Fruit fly (Drosophila melanogaster) whole organism, wandering third instar larva: ENCODE measurements around the gene vig.

Experiments used
- Abd-B ChIP-seq: fragments of >200 bp; optimal IDR thresholded peaks from 2 replicates; lab custom pipeline; 2017; ENCODE audit warnings: missing biosample characterization, missing genetic modification characterization
- CG32264 ChIP-seq: fragments of 200-800 bp; sonication (Bioruptor generic); optimal IDR thresholded peaks from 2 replicates; lab custom pipeline; 2016; ENCODE audit warnings: missing biosample characterization, missing genetic modification characterization
- CG9705 ChIP-seq: fragments of 200-800 bp; sonication (Bioruptor generic); optimal IDR thresholded peaks from 2 replicates; lab custom pipeline; 2018; ENCODE audit warnings: missing biosample characterization, mild to moderate bottlenecking, missing genetic modification characterization
- CrebA ChIP-seq: fragments of 200-800 bp; sonication (Bioruptor generic); optimal IDR thresholded peaks from 2 replicates; lab custom pipeline; 2016; ENCODE audit warnings: missing biosample characterization, mild to moderate bottlenecking, missing genetic modification characterization, borderline replicate concordance
- Dfd ChIP-seq: fragments of >200 bp; optimal IDR thresholded peaks from 2 replicates; lab custom pipeline; 2017; ENCODE audit warnings: missing biosample characterization, missing genetic modification characterization
- Dif ChIP-seq: fragments of 200-275, 200-300 bp; sonication (Bioruptor generic); optimal IDR thresholded peaks from 2 replicates; lab custom pipeline; 2018; ENCODE audit warnings: missing biosample characterization, missing genetic modification characterization; ENCODE audit not compliant: partially characterized antibody
- GATAd ChIP-seq: sonication (Bioruptor generic); optimal IDR thresholded peaks from 2 replicates; lab custom pipeline; 2016; ENCODE audit warnings: missing biosample characterization, missing genetic modification characterization
- HLH106 ChIP-seq: fragments of 200-800 bp; optimal IDR thresholded peaks from 3 replicates; lab custom pipeline; 2019; ENCODE audit warnings: missing biosample characterization, mild to moderate bottlenecking, missing genetic modification characterization, moderate library complexity
- Hnf4 ChIP-seq: fragments of 200-800 bp; sonication (Bioruptor generic); optimal IDR thresholded peaks from 2 replicates; lab custom pipeline; 2016; ENCODE audit warnings: missing biosample characterization, mild to moderate bottlenecking, missing genetic modification characterization
- Hr83 ChIP-seq: fragments of 200-300 bp; sonication (Bioruptor generic); optimal IDR thresholded peaks from 2 replicates; lab custom pipeline; 2016; ENCODE audit warnings: missing biosample characterization, mild to moderate bottlenecking, missing genetic modification characterization, moderate library complexity; ENCODE audit not compliant: poor library complexity, severe bottlenecking
- Jra ChIP-seq: sonication (Bioruptor generic); optimal IDR thresholded peaks from 2 replicates; lab custom pipeline; 2016; ENCODE audit warnings: missing biosample characterization, missing genetic modification characterization
- Mio ChIP-seq: sonication (Bioruptor generic); optimal IDR thresholded peaks from 2 replicates; lab custom pipeline; 2016; ENCODE audit warnings: missing biosample characterization, missing genetic modification characterization
- Myc ChIP-seq: fragments of >200 bp; optimal IDR thresholded peaks from 2 replicates; lab custom pipeline; 2017
- N ChIP-seq: fragments of >200 bp; optimal IDR thresholded peaks from 2 replicates; lab custom pipeline; 2018; ENCODE audit warnings: missing biosample characterization, missing external identifiers, missing genetic modification characterization
- OdsH ChIP-seq: fragments of 200-800 bp; sonication (Bioruptor generic); optimal IDR thresholded peaks from 2 replicates; lab custom pipeline; 2016; ENCODE audit warnings: missing biosample characterization, mild to moderate bottlenecking, missing genetic modification characterization
- Rel ChIP-seq, 2 experiments: fragments of 200-800 bp; sonication (Bioruptor generic) in 1 of 2; optimal IDR thresholded peaks; 2 replicates in 1 of 2; 3 replicates in 1 of 2; lab custom pipeline; 2016 to 2019; ENCODE audit warnings: mild to moderate bottlenecking in 2 of 2, missing biosample characterization in 2 of 2, missing genetic modification characterization in 2 of 2, moderate library complexity in 1 of 2
- Sp1 ChIP-seq: fragments of 200-800 bp; sonication (Bioruptor generic); optimal IDR thresholded peaks from 3 replicates; lab custom pipeline; 2019; ENCODE audit warnings: missing biosample characterization, mild to moderate bottlenecking, missing genetic modification characterization, moderate library complexity
- Vsx2 ChIP-seq: fragments of 200-300, 225-300 bp; sonication (Bioruptor generic); optimal IDR thresholded peaks from 2 replicates; lab custom pipeline; 2018; ENCODE audit warnings: missing biosample characterization, missing genetic modification characterization; ENCODE audit not compliant: partially characterized antibody
- br ChIP-seq: fragments of 200-800 bp; sonication (Bioruptor generic); optimal IDR thresholded peaks from 2 replicates; lab custom pipeline; 2016; ENCODE audit warnings: missing biosample characterization, missing genetic modification characterization
- brk ChIP-seq: fragments of 200-800 bp; sonication (Bioruptor generic); optimal IDR thresholded peaks from 2 replicates; lab custom pipeline; 2016; ENCODE audit warnings: missing biosample characterization, mild to moderate bottlenecking, missing genetic modification characterization
- dmrt93B ChIP-seq: fragments of 200-800 bp; sonication (Bioruptor generic); optimal IDR thresholded peaks from 2 replicates; lab custom pipeline; 2018; ENCODE audit warnings: missing biosample characterization, mild to moderate bottlenecking, missing genetic modification characterization
- dsf ChIP-seq: sonication (Bioruptor generic); optimal IDR thresholded peaks from 2 replicates; lab custom pipeline; 2016; ENCODE audit warnings: missing biosample characterization, missing genetic modification characterization, borderline replicate concordance
- ey ChIP-seq: fragments of 200-800 bp; sonication (Bioruptor generic); optimal IDR thresholded peaks from 2 replicates; lab custom pipeline; 2016; ENCODE audit warnings: missing biosample characterization, missing genetic modification characterization
- foxo ChIP-seq, 2 experiments: fragments of 200-800 bp; sonication (Bioruptor generic); optimal IDR thresholded peaks; 2 replicates in 1 of 2; 3 replicates in 1 of 2; lab custom pipeline; 2016 to 2017; ENCODE audit warnings: missing biosample characterization in 2 of 2, missing genetic modification characterization in 2 of 2
- fru ChIP-seq: fragments of 200-800 bp; sonication (Bioruptor generic); optimal IDR thresholded peaks from 3 replicates; lab custom pipeline; 2016; ENCODE audit warnings: missing biosample characterization, mild to moderate bottlenecking, missing genetic modification characterization
- h ChIP-seq: fragments of 200-800 bp; sonication (Bioruptor generic); optimal IDR thresholded peaks from 3 replicates; lab custom pipeline; 2016; ENCODE audit warnings: missing biosample characterization, mild to moderate bottlenecking, missing genetic modification characterization
- lola ChIP-seq: fragments of >200 bp; optimal IDR thresholded peaks from 2 replicates; lab custom pipeline; 2017; ENCODE audit warnings: missing biosample characterization, missing genetic modification characterization
- pan ChIP-seq: fragments of >200 bp; optimal IDR thresholded peaks from 2 replicates; lab custom pipeline; 2017
- psq ChIP-seq: fragments of 200-800 bp; sonication (Bioruptor generic); optimal IDR thresholded peaks from 3 replicates; lab custom pipeline; 2017; ENCODE audit warnings: missing biosample characterization, mild to moderate bottlenecking, missing genetic modification characterization, moderate library complexity
- sage ChIP-seq: fragments of 200-800 bp; sonication (Bioruptor generic); optimal IDR thresholded peaks from 2 replicates; lab custom pipeline; 2016; ENCODE audit warnings: missing biosample characterization, mild to moderate bottlenecking, missing genetic modification characterization
- sv ChIP-seq: fragments of 200-800 bp; sonication (Bioruptor generic); optimal IDR thresholded peaks from 3 replicates; lab custom pipeline; 2016; ENCODE audit warnings: missing biosample characterization, missing genetic modification characterization
- tai ChIP-seq: sonication (Bioruptor generic); optimal IDR thresholded peaks from 2 replicates; lab custom pipeline; 2016; ENCODE audit warnings: missing biosample characterization, missing genetic modification characterization
- usp ChIP-seq: fragments of >200 bp; optimal IDR thresholded peaks from 2 replicates; lab custom pipeline; 2017; ENCODE audit warnings: missing biosample characterization, missing genetic modification characterization
- woc ChIP-seq: sonication (Bioruptor generic); optimal IDR thresholded peaks from 2 replicates; lab custom pipeline; 2016; ENCODE audit warnings: missing biosample characterization, mild to moderate bottlenecking, missing genetic modification characterization

Gene vig

dm6 chr2L:15067832-15068231 lies 2.3 kb downstream of the vig start (continued):
- TF ChIP-seq brk (GFP tag; lab: Kevin White, UChicago) (peak; percentile 63), usp (no peak), fru (GFP tag; lab: Kevin White, UChicago) (no peak), ey (GFP tag; lab: Kevin White, UChicago) (no peak), Jra (GFP tag; lab: Kevin White, UChicago) (no peak), dsf (GFP tag; lab: Kevin White, UChicago) (no peak), Mio (GFP tag; lab: Kevin White, UChicago) (no peak), Hr83 (GFP tag; lab: Kevin White, UChicago) (peak; percentile 65), Vsx2 (GFP tag; lab: Kevin White, UChicago) (no peak), Dfd (no peak), sage (no peak), HLH106 (tag; lab: Kevin White, UChicago) (peak; percentile 24), GATAd (GFP tag; lab: Kevin White, UChicago) (no peak), dmrt93B (GFP tag; lab: Kevin White, UChicago) (no peak)

dm6 chr2L:15066141-15066540 lies 4.0 kb downstream of the vig start:
- TF ChIP-seq tai (GFP tag; lab: Kevin White, UChicago) (no peak), ey (GFP tag; lab: Kevin White, UChicago) (no peak), usp (no peak), Abd-B (GFP tag; lab: Kevin White, UChicago) (no peak), woc (GFP tag; lab: Kevin White, UChicago) (no peak), Dif (GFP tag; lab: Kevin White, UChicago) (no peak), Dfd (no peak), br (GFP tag; lab: Kevin White, UChicago) (no peak), lola (GFP tag; lab: Kevin White, UChicago) (no peak), Jra (GFP tag; lab: Kevin White, UChicago) (no peak), foxo (GFP tag; optimal IDR thresholded peaks at IDR 0.05; lab: Kevin White, UChicago) (no peak), brk (GFP tag; lab: Kevin White, UChicago) (no peak), CrebA (GFP tag; lab: Kevin White, UChicago) (no peak), HLH106 (tag; lab: Kevin White, UChicago) (no peak), Hr83 (GFP tag; lab: Kevin White, UChicago) (no peak), N (GFP tag; lab: Kevin White, UChicago) (no peak), sv (GFP tag; lab: Kevin White, UChicago) (no peak)

- TF ChIP-seq Dif (GFP tag; lab: Kevin White, UChicago) (no peak), sage (no peak), h (GFP tag; lab: Kevin White, UChicago) (no peak), CG9705 (no peak), Rel (GFP tag; optimal IDR thresholded peaks at IDR 0.05; lab: Kevin White, UChicago) (no peak), Rel (tag; optimal IDR thresholded peaks at IDR 0.05; lab: Kevin White, UChicago) (no peak), Vsx2 (GFP tag; lab: Kevin White, UChicago) (no peak), lola (GFP tag; lab: Kevin White, UChicago) (no peak), Sp1 (no peak), CG32264 (GFP tag; lab: Kevin White, UChicago) (no peak)
- TF ChIP-seq, all 38 proteins: peak for 0
These were observed 4.5 kb downstream of the vig start for dm6 chr2L:15065663-15066062.

dm6 chr2L:15062095-15062494 lies 8.0 kb downstream of the vig start:
- no peak for TF ChIP-seq CrebA (GFP tag; lab: Kevin White, UChicago)
- no peak for TF ChIP-seq br (GFP tag; lab: Kevin White, UChicago)
- no peak for TF ChIP-seq brk (GFP tag; lab: Kevin White, UChicago)
- TF ChIP-seq sage: no peak
- TF ChIP-seq Hnf4 (GFP tag; lab: Kevin White, UChicago): no peak
- TF ChIP-seq h (GFP tag; lab: Kevin White, UChicago): no peak
- no peak for TF ChIP-seq Abd-B (GFP tag; lab: Kevin White, UChicago)
- TF ChIP-seq Vsx2 (GFP tag; lab: Kevin White, UChicago): no peak
- TF ChIP-seq foxo (GFP tag; optimal IDR thresholded peaks at IDR 0.05; lab: Kevin White, UChicago): no peak
- TF ChIP-seq OdsH (GFP tag; lab: Kevin White, UChicago): no peak
- TF ChIP-seq psq (GFP tag; lab: Kevin White, UChicago): no peak
- no peak for TF ChIP-seq HLH106 (tag; lab: Kevin White, UChicago)
- no peak for TF ChIP-seq pan (lab: Kevin White, UChicago)
- TF ChIP-seq dsf (GFP tag; lab: Kevin White, UChicago): no peak
- TF ChIP-seq N (GFP tag; lab: Kevin White, UChicago): no peak
- TF ChIP-seq lola (GFP tag; lab: Kevin White, UChicago): no peak
- no peak for TF ChIP-seq usp
- no peak for TF ChIP-seq Myc (lab: Kevin White, UChicago)
- TF ChIP-seq woc (GFP tag; lab: Kevin White, UChicago): no peak
